Fruit fly (Drosophila melanogaster) whole organism, embryonic: ENCODE data around the gene fig.

Experiments
- Adf1 ChIP-seq: fragments of 200-800 bp; sonication (Bioruptor generic); IDR thresholded peaks from 2 replicates; pipeline ENCODE4 v1.3.6; 2022; ENCODE audit warnings: missing biosample characterization, missing genetic modification characterization
- CG12219 ChIP-seq: fragments of 200-800 bp; sonication (Bioruptor generic); optimal IDR thresholded peaks from 3 replicates; lab custom pipeline; 2018; ENCODE audit warnings: missing biosample characterization, mild to moderate bottlenecking, missing genetic modification characterization
- CG12391 ChIP-seq: fragments of 200-800 bp; sonication (Bioruptor generic); optimal IDR thresholded peaks from 3 replicates; lab custom pipeline; 2018; ENCODE audit warnings: missing biosample characterization, mild to moderate bottlenecking, missing genetic modification characterization, moderate library complexity
- CG15479 ChIP-seq: fragments of 200-800 bp; sonication (Bioruptor generic); optimal IDR thresholded peaks from 3 replicates; lab custom pipeline; 2019; ENCODE audit warnings: missing biosample characterization, mild to moderate bottlenecking, missing genetic modification characterization, moderate library complexity
- CG16863 ChIP-seq: fragments of 200-800 bp; sonication (Bioruptor generic); optimal IDR thresholded peaks from 3 replicates; lab custom pipeline; 2016; ENCODE audit warnings: missing biosample characterization, missing genetic modification characterization
- CG2120 ChIP-seq: fragments of 200-800 bp; sonication (Bioruptor generic); optimal IDR thresholded peaks from 3 replicates; lab custom pipeline; 2016; ENCODE audit warnings: missing biosample characterization, missing genetic modification characterization
- CG32532 ChIP-seq: fragments of 200-800 bp; sonication (Bioruptor generic); IDR thresholded peaks from 2 replicates; pipeline ENCODE4 v1.3.6; 2022; ENCODE audit warnings: missing biosample characterization, missing genetic modification characterization
- CG3847 ChIP-seq: fragments of 200-800 bp; sonication (Bioruptor generic); IDR thresholded peaks from 2 replicates; pipeline ENCODE4 v1.3.6; 2022; ENCODE audit warnings: missing biosample characterization, missing genetic modification characterization
- CG4360 ChIP-seq: fragments of 200-800 bp; sonication (Bioruptor generic); IDR thresholded peaks from 2 replicates; pipeline ENCODE4 v1.3.6; 2022; ENCODE audit warnings: missing biosample characterization, missing genetic modification characterization
- CG5180 ChIP-seq: fragments of 200-800 bp; sonication (Bioruptor generic); optimal IDR thresholded peaks from 3 replicates; lab custom pipeline; 2017; ENCODE audit warnings: missing biosample characterization, missing genetic modification characterization, mild to moderate bottlenecking, moderate library complexity, missing genetic modification reagents
- CG9215 ChIP-seq: fragments of 200-800 bp; sonication (Bioruptor generic); IDR thresholded peaks from 2 replicates; pipeline ENCODE4 v1.3.6; 2022; ENCODE audit warnings: missing biosample characterization, missing genetic modification characterization
- CG9727 ChIP-seq: fragments of 200-800 bp; sonication (Bioruptor generic); optimal IDR thresholded peaks from 3 replicates; lab custom pipeline; 2017; ENCODE audit warnings: missing biosample characterization, mild to moderate bottlenecking, missing genetic modification characterization
- CG9876 ChIP-seq: fragments of 200-800 bp; sonication (Bioruptor generic); optimal IDR thresholded peaks from 2 replicates; lab custom pipeline; 2016; ENCODE audit warnings: missing biosample characterization, missing genetic modification characterization
- D ChIP-seq, 2 experiments: fragments of 200-800 bp in 1 of 2; fragments of >200 bp in 1 of 2; sonication (Bioruptor generic) in 1 of 2; optimal IDR thresholded peaks; 2 replicates in 1 of 2; 3 replicates in 1 of 2; lab custom pipeline; 2017; ENCODE audit warnings: mild to moderate bottlenecking in 1 of 2, missing biosample characterization in 1 of 2, missing genetic modification characterization in 1 of 2, missing genetic modification reagents in 1 of 2
- D19B ChIP-seq: fragments of 200-800 bp; sonication (Bioruptor generic); optimal IDR thresholded peaks from 2 replicates; lab custom pipeline; 2017; ENCODE audit warnings: missing biosample characterization, mild to moderate bottlenecking, missing genetic modification characterization
- Dad ChIP-seq: fragments of 200-800 bp; sonication (Bioruptor generic); optimal IDR thresholded peaks from 3 replicates; lab custom pipeline; 2016; ENCODE audit warnings: missing biosample characterization, missing genetic modification characterization
- Dip3 ChIP-seq: fragments of 200-800 bp; sonication (Bioruptor generic); optimal IDR thresholded peaks from 3 replicates; lab custom pipeline; 2016; ENCODE audit warnings: missing biosample characterization, missing genetic modification characterization
- Drgx ChIP-seq: fragments of 200-800 bp; sonication (Bioruptor generic); IDR thresholded peaks from 2 replicates; pipeline ENCODE4 v1.3.6; 2022; ENCODE audit warnings: missing biosample characterization, missing genetic modification characterization
- HLH3B ChIP-seq: fragments of 200-800 bp; sonication (Bioruptor generic); IDR thresholded peaks from 2 replicates; pipeline ENCODE4 v1.3.6; 2022; ENCODE audit warnings: missing biosample characterization, missing genetic modification characterization
- Hand ChIP-seq: fragments of 200-800 bp; sonication (Bioruptor generic); optimal IDR thresholded peaks from 2 replicates; lab custom pipeline; 2017; ENCODE audit warnings: mild to moderate bottlenecking, missing biosample characterization, missing genetic modification reagents, missing genetic modification characterization
- Hr78 ChIP-seq, 2 experiments: fragments of 200-800 bp in 1 of 2; fragments of >200 bp in 1 of 2; sonication (Bioruptor generic) in 1 of 2; optimal IDR thresholded peaks; 2 replicates each; lab custom pipeline; 2017 to 2019; ENCODE audit warnings: missing biosample characterization in 2 of 2, missing genetic modification characterization in 2 of 2, mild to moderate bottlenecking in 1 of 2, moderate library complexity in 1 of 2
- Poxn ChIP-seq: fragments of 200-800 bp; sonication (Bioruptor generic); IDR thresholded peaks from 2 replicates; pipeline ENCODE4 v1.3.6; 2022; ENCODE audit warnings: missing biosample characterization, missing genetic modification characterization
- Rx ChIP-seq: fragments of 200-800 bp; sonication (Bioruptor generic); IDR thresholded peaks from 2 replicates; pipeline ENCODE4 v1.3.6; 2022; ENCODE audit warnings: missing biosample characterization, missing genetic modification characterization
- Six4 ChIP-seq: fragments of 200-800 bp; sonication (Bioruptor generic); optimal IDR thresholded peaks from 2 replicates; lab custom pipeline; 2016; ENCODE audit warnings: missing biosample characterization, missing genetic modification characterization
- Sry-δ ChIP-seq: fragments of 200-800 bp; sonication (Bioruptor generic); optimal IDR thresholded peaks from 2 replicates; lab custom pipeline; 2016; ENCODE audit warnings: missing biosample characterization, missing genetic modification characterization
- Trl ChIP-seq, 3 experiments: fragments of >200 bp in 2 of 3; fragments of 200-800 bp in 1 of 3; sonication (Bioruptor generic) in 1 of 3; optimal IDR thresholded peaks; 2 replicates in 1 of 3; 3 replicates in 2 of 3; lab custom pipeline; 2016 to 2017; ENCODE audit warnings: missing biosample characterization in 1 of 3, missing genetic modification characterization in 1 of 3
- ara ChIP-seq: fragments of 200-800 bp; sonication (Bioruptor generic); IDR thresholded peaks from 2 replicates; pipeline ENCODE4 v1.3.6; 2022; ENCODE audit warnings: missing biosample characterization, missing genetic modification characterization
- bigmax ChIP-seq: fragments of 200-800 bp; sonication (Bioruptor generic); optimal IDR thresholded peaks from 2 replicates; lab custom pipeline; 2018; ENCODE audit warnings: missing biosample characterization, mild to moderate bottlenecking, missing genetic modification characterization
- chinmo ChIP-seq: fragments of 200-800 bp; sonication (Bioruptor generic); IDR thresholded peaks from 4 replicates; pipeline ENCODE4 v1.3.6; 2022; ENCODE audit warnings: missing biosample characterization, missing genetic modification characterization; ENCODE audit not compliant: partially characterized antibody
- crol ChIP-seq: fragments of 200-800 bp; sonication (Bioruptor generic); IDR thresholded peaks from 2 replicates; pipeline ENCODE4 v1.3.6; 2022; ENCODE audit warnings: missing biosample characterization, missing genetic modification characterization
- gem ChIP-seq: fragments of 200-800 bp; sonication (Bioruptor generic); optimal IDR thresholded peaks from 2 replicates; lab custom pipeline; 2019; ENCODE audit warnings: missing biosample characterization, mild to moderate bottlenecking, missing genetic modification characterization, moderate library complexity
- gro ChIP-seq: fragments of 200-800 bp; sonication (Bioruptor generic); optimal IDR thresholded peaks from 2 replicates; lab custom pipeline; 2016; ENCODE audit warnings: missing biosample characterization, missing genetic modification characterization
- insv ChIP-seq, 2 experiments: fragments of 200-800 bp; sonication (Bioruptor generic); optimal IDR thresholded peaks; 3 replicates each; lab custom pipeline; 2016 to 2018; ENCODE audit warnings: missing biosample characterization in 2 of 2, missing genetic modification characterization in 2 of 2
- row ChIP-seq: fragments of 200-800 bp; sonication (Bioruptor generic); IDR thresholded peaks from 3 replicates; pipeline ENCODE4 v1.3.6; 2022; ENCODE audit warnings: missing biosample characterization, missing genetic modification characterization
- slbo ChIP-seq: fragments of 200-800 bp; sonication (Bioruptor generic); IDR thresholded peaks from 2 replicates; pipeline ENCODE4 v1.3.6; 2022; ENCODE audit warnings: missing biosample characterization, missing genetic modification characterization
- tll ChIP-seq, 2 experiments: fragments of 200-800 bp in 1 of 2; fragments of >200 bp in 1 of 2; sonication (Bioruptor generic) in 1 of 2; optimal IDR thresholded peaks; 2 replicates each; lab custom pipeline; 2017 to 2019; ENCODE audit warnings: missing biosample characterization in 2 of 2, missing genetic modification characterization in 2 of 2, mild to moderate bottlenecking in 1 of 2, moderate library complexity in 1 of 2
- toy ChIP-seq: fragments of 200-800 bp; sonication (Bioruptor generic); IDR thresholded peaks from 2 replicates; pipeline ENCODE4 v1.3.6; 2022; ENCODE audit warnings: missing biosample characterization, missing genetic modification characterization
- twi ChIP-seq: fragments of 200-800 bp; optimal IDR thresholded peaks from 2 replicates; lab custom pipeline; 2019; ENCODE audit warnings: missing biosample characterization, mild to moderate bottlenecking, missing genetic modification characterization, moderate library complexity
- zen ChIP-seq: fragments of 200-800 bp; sonication (Bioruptor generic); optimal IDR thresholded peaks from 3 replicates; lab custom pipeline; 2018; ENCODE audit warnings: missing biosample characterization, mild to moderate bottlenecking, missing genetic modification characterization, moderate library complexity

fig gene

DNA sequence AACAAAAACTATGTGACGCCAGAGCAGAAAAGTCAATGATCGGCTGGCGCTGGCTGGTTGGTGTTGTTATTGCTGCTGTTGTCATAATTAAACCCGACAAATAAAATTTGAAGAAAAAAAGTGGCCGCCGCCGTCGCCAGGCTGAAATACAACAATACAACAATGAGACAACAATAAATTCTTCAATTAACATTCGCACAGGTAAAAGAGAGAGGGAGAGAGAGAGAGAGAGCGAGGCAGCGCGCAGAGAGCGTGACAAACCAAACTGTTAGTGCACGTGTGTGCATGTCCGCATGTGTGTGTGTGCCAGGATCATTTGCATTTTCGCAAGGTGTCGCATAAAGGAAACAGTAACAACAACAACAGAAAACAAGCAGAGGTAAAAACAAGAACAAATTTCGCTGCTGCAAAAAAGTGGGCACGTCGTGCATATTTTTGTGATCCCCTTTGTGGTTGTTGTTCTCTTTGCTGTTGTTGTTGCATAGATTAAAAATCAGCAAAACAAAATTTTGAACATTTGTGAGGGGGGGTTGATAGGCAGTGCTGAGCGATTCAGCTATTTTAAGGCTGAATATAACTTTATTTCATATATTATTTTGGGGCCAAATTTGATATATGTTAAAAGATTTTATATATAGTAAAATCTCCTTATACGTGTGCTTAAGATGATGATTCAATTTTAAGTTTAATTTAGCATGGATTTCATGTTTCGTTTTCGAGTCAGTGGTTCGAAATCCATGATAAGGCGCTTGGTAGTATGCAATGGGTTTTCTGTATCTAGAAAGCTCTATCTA is 15.8 kb downstream of the fig start (continued):
- TF ChIP-seq CG9727 (GFP tag; lab: Kevin White, UChicago): no peak
- peak; percentile 79 for TF ChIP-seq CG4360 (GFP tag; lab: Robert Waterston, UW)
- TF ChIP-seq zen (tag; lab: Kevin White, UChicago): peak; percentile 89
- TF ChIP-seq toy (GFP tag; lab: Robert Waterston, UW): no peak
- TF ChIP-seq CG9215 (GFP tag; lab: Robert Waterston, UW): no peak
- TF ChIP-seq CG5180: no peak
- peak; percentile 66 to 84 for TF ChIP-seq Trl (optimal IDR thresholded peaks at IDR 0.05; lab: Kevin White, UChicago)
- TF ChIP-seq Trl (GFP tag; optimal IDR thresholded peaks at IDR 0.05; lab: Kevin White, UChicago): no peak
- no peak for TF ChIP-seq insv (GFP tag; optimal IDR thresholded peaks at IDR 0.05; lab: Kevin White, UChicago)
- TF ChIP-seq D (optimal IDR thresholded peaks at IDR 0.05; lab: Kevin White, UChicago): peak; percentile 59
- no peak for TF ChIP-seq D (GFP tag; optimal IDR thresholded peaks at IDR 0.05; lab: Kevin White, UChicago)
- peak in 1 of 2 experiments; percentile 68 for TF ChIP-seq tll (GFP tag; optimal IDR thresholded peaks at IDR 0.05; lab: Kevin White, UChicago)
- TF ChIP-seq row (GFP tag; lab: Robert Waterston, UW): peak; percentile 34; the same call in 1 of the 3 replicates
- no peak for TF ChIP-seq CG12391
- TF ChIP-seq Adf1 (GFP tag; lab: Robert Waterston, UW): no peak
- TF ChIP-seq ara (GFP tag; lab: Robert Waterston, UW): no peak
- no peak for TF ChIP-seq Dip3
- TF ChIP-seq Sry-δ (GFP tag; lab: Kevin White, UChicago): no peak
- no peak for TF ChIP-seq bigmax
- TF ChIP-seq CG3847: no peak
- TF ChIP-seq gro (GFP tag; lab: Kevin White, UChicago): no peak
- TF ChIP-seq chinmo (GFP tag; lab: Robert Waterston, UW): 0 out of 4 replicates have a peak, but pooled peaks have one; percentile 74

DNA sequence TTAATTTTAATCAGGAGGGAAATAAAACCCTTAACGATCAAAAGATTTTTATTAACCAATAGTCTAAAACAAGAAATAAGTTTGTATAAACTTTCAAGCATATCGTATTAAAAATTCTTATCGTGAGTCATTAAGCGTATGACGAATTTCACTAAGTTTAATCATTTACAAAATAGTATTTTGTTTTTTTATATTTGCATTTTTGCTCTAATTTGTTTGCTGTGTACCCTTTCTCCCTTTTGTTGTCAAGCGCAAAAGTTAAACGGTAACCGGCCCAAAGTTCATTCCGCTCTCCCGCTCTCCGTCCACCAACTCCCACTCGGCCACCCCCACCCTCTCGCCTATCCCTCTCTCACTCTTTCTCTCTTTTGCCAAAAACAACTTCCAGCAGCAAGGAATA is 16.4 kb downstream of the fig start:
- peak; percentile 18 for TF ChIP-seq CG2120 (GFP tag; lab: Kevin White, UChicago)
- no peak for TF ChIP-seq twi (tag; lab: Kevin White, UChicago)
- no peak for TF ChIP-seq Dad (GFP tag; lab: Kevin White, UChicago)
- TF ChIP-seq Hand (GFP tag; lab: Kevin White, UChicago): no peak
- 0 out of 3 replicates have a peak, but pooled peaks have one; percentile 11 for TF ChIP-seq row (GFP tag; lab: Robert Waterston, UW)
- peak; percentile 24 for TF ChIP-seq gem (tag; lab: Kevin White, UChicago)
- peak; percentile 55; the same call in 1 of the 2 replicates for TF ChIP-seq slbo (GFP tag; lab: Robert Waterston, UW)
- TF ChIP-seq CG32532 (GFP tag; lab: Robert Waterston, UW): peak; percentile 39; the same call in 1 of the 2 replicates
- no peak for TF ChIP-seq Poxn (GFP tag; lab: Robert Waterston, UW)
- no peak for TF ChIP-seq CG12219 (GFP tag; lab: Kevin White, UChicago)
- 0 out of 2 replicates have a peak, but pooled peaks have one; percentile 28 for TF ChIP-seq HLH3B (GFP tag; lab: Robert Waterston, UW)
- TF ChIP-seq Rx: 0 out of 2 replicates have a peak, but pooled peaks have one; percentile 3
- no peak for TF ChIP-seq CG9876 (GFP tag; lab: Kevin White, UChicago)
- no peak for TF ChIP-seq D19B (GFP tag; lab: Kevin White, UChicago)
- TF ChIP-seq Hr78 (GFP tag; optimal IDR thresholded peaks at IDR 0.05; lab: Kevin White, UChicago): no peak
- TF ChIP-seq CG15479 (GFP tag; lab: Kevin White, UChicago): no peak
- TF ChIP-seq crol: 0 out of 2 replicates have a peak, but pooled peaks have one; percentile 21
- peak; percentile 6; the same call in 1 of the 2 replicates for TF ChIP-seq Drgx
- TF ChIP-seq Six4 (GFP tag; lab: Kevin White, UChicago): no peak
- no peak for TF ChIP-seq CG16863 (GFP tag; lab: Kevin White, UChicago)
